Worm (Caenorhabditis elegans) whole organism, L2 larva: Measurements from ENCODE around the gene Y39H10B.3.

Experiments
- C34F6.9 ChIP-seq: fragments of 150-350 bp; optimal IDR thresholded peaks from 2 replicates; lab custom pipeline; 2014; ENCODE audit warnings: missing biosample characterization, missing genetic modification characterization
- F13H6.1 ChIP-seq: sonication (generic microtip); optimal IDR thresholded peaks from 2 replicates; lab custom pipeline; 2016; ENCODE audit warnings: missing genetic modification characterization, missing compliant biosample characterization
- R02D3.7 ChIP-seq: fragments of 150-350 bp; optimal IDR thresholded peaks from 2 replicates; lab custom pipeline; 2014; ENCODE audit warnings: missing biosample characterization, missing genetic modification characterization
- ZK546.5 ChIP-seq: sonication (generic microtip); optimal IDR thresholded peaks from 2 replicates; lab custom pipeline; 2017; ENCODE audit warnings: missing biosample characterization, missing genetic modification characterization
- alr-1 ChIP-seq: fragments of 150-350 bp; optimal IDR thresholded peaks from 2 replicates; lab custom pipeline; 2014; ENCODE audit warnings: missing biosample characterization, missing genetic modification characterization
- aly-2 ChIP-seq: fragments of 150-350 bp; optimal IDR thresholded peaks from 2 replicates; lab custom pipeline; 2014; ENCODE audit warnings: missing biosample characterization, missing genetic modification characterization
- blmp-1 ChIP-seq: sonication (generic microtip); optimal IDR thresholded peaks from 2 replicates; lab custom pipeline; 2017; ENCODE audit warnings: missing genetic modification characterization, mild to moderate bottlenecking, missing compliant biosample characterization, antibody characterized with exemption, moderate library complexity; ENCODE audit not compliant: insufficient read depth
- ceh-16 ChIP-seq: fragments of 150-350 bp; optimal IDR thresholded peaks from 2 replicates; lab custom pipeline; 2014; ENCODE audit warnings: missing biosample characterization, missing genetic modification characterization
- ceh-82 ChIP-seq: fragments of 150-350 bp; optimal IDR thresholded peaks from 2 replicates; lab custom pipeline; 2014; ENCODE audit warnings: missing biosample characterization, missing genetic modification characterization
- crh-2 ChIP-seq: sonication (generic microtip); optimal IDR thresholded peaks from 2 replicates; lab custom pipeline; 2017; ENCODE audit warnings: missing biosample characterization, missing genetic modification characterization
- dmd-4 ChIP-seq: sonication (generic microtip); optimal IDR thresholded peaks from 2 replicates; lab custom pipeline; 2017; ENCODE audit warnings: missing biosample characterization, missing genetic modification characterization
- elt-1 ChIP-seq: fragments of 150-350 bp; optimal IDR thresholded peaks from 2 replicates; lab custom pipeline; 2014; ENCODE audit warnings: missing biosample characterization, missing genetic modification characterization
- elt-3 ChIP-seq: sonication (generic microtip); optimal IDR thresholded peaks from 2 replicates; lab custom pipeline; 2017; ENCODE audit warnings: missing biosample characterization, missing genetic modification characterization
- fos-1 ChIP-seq: fragments of 150-350 bp; optimal IDR thresholded peaks from 2 replicates; lab custom pipeline; 2014; ENCODE audit warnings: missing biosample characterization, missing genetic modification characterization
- gmeb-1 ChIP-seq: fragments of 150-350 bp; optimal IDR thresholded peaks from 2 replicates; lab custom pipeline; 2014; ENCODE audit warnings: missing biosample characterization, missing genetic modification characterization
- lin-11 ChIP-seq: fragments of 150-350 bp; sonication (generic microtip); optimal IDR thresholded peaks from 2 replicates; lab custom pipeline; 2014; ENCODE audit warnings: missing biosample characterization, missing genetic modification characterization, inconsistent platforms, mixed read lengths
- lin-39 ChIP-seq: fragments of 150-350 bp; optimal IDR thresholded peaks from 2 replicates; lab custom pipeline; 2014; ENCODE audit warnings: missing biosample characterization, missing genetic modification reagents, missing genetic modification characterization
- lsy-2 ChIP-seq, 2 experiments: fragments of 150-350 bp in 1 of 2; sonication (generic microtip) in 1 of 2; optimal IDR thresholded peaks; 2 replicates each; lab custom pipeline; 2014 to 2017; ENCODE audit warnings: missing biosample characterization in 2 of 2, missing genetic modification characterization in 2 of 2
- mbf-1 ChIP-seq: sonication (generic microtip); optimal IDR thresholded peaks from 2 replicates; lab custom pipeline; 2017; ENCODE audit warnings: missing biosample characterization, missing genetic modification characterization
- mdl-1 ChIP-seq, 2 experiments: fragments of 150-350 bp in 1 of 2; sonication (generic microtip) in 1 of 2; optimal IDR thresholded peaks; 2 replicates each; lab custom pipeline; 2017; ENCODE audit warnings: missing biosample characterization in 2 of 2, missing genetic modification characterization in 2 of 2
- nhr-12 ChIP-seq: fragments of 150-350 bp; optimal IDR thresholded peaks from 2 replicates; lab custom pipeline; 2014; ENCODE audit warnings: missing biosample characterization, missing genetic modification characterization
- nhr-129 ChIP-seq: fragments of 150-350 bp; optimal IDR thresholded peaks from 2 replicates; lab custom pipeline; 2014; ENCODE audit warnings: missing biosample characterization, missing genetic modification characterization
- nhr-21 ChIP-seq: fragments of 150-350 bp; optimal IDR thresholded peaks from 2 replicates; lab custom pipeline; 2014; ENCODE audit warnings: missing biosample characterization, missing genetic modification characterization
- nhr-23 ChIP-seq: fragments of 150-350 bp; optimal IDR thresholded peaks from 2 replicates; lab custom pipeline; 2014; ENCODE audit warnings: missing biosample characterization, missing genetic modification reagents, missing genetic modification characterization
- nhr-237 ChIP-seq: fragments of 150-350 bp; optimal IDR thresholded peaks from 2 replicates; lab custom pipeline; 2014; ENCODE audit warnings: missing biosample characterization, missing genetic modification characterization
- nhr-25 ChIP-seq: fragments of 150-350 bp; sonication (generic microtip); optimal IDR thresholded peaks from 3 replicates; lab custom pipeline; 2014; ENCODE audit warnings: missing biosample characterization, missing genetic modification characterization
- nhr-6 ChIP-seq: fragments of 150-350 bp; optimal IDR thresholded peaks from 2 replicates; lab custom pipeline; 2014; ENCODE audit warnings: missing biosample characterization, missing genetic modification characterization
- nhr-77 ChIP-seq: fragments of 150-350 bp; optimal IDR thresholded peaks from 2 replicates; lab custom pipeline; 2014; ENCODE audit warnings: missing biosample characterization, missing genetic modification characterization
- peb-1 ChIP-seq: fragments of 150-350 bp; optimal IDR thresholded peaks from 2 replicates; lab custom pipeline; 2014; ENCODE audit warnings: missing biosample characterization, missing genetic modification characterization
- sem-4 ChIP-seq: fragments of 150-350 bp; optimal IDR thresholded peaks from 2 replicates; lab custom pipeline; 2014; ENCODE audit warnings: missing biosample characterization, missing genetic modification reagents, missing genetic modification characterization
- skn-1 ChIP-seq: sonication (generic microtip); optimal IDR thresholded peaks from 2 replicates; lab custom pipeline; 2017; ENCODE audit warnings: missing biosample characterization, missing genetic modification characterization
- sma-3 ChIP-seq: sonication (generic microtip); optimal IDR thresholded peaks from 2 replicates; lab custom pipeline; 2016; ENCODE audit warnings: missing genetic modification reagents, missing genetic modification characterization, missing compliant biosample characterization
- sma-9 ChIP-seq, 2 experiments: fragments of 150-350 bp in 1 of 2; sonication (generic microtip) in 1 of 2; optimal IDR thresholded peaks; 2 replicates each; lab custom pipeline; 2014 to 2016; ENCODE audit warnings: missing genetic modification characterization in 2 of 2, mild to moderate bottlenecking in 1 of 2, missing biosample characterization in 1 of 2, missing compliant biosample characterization in 1 of 2, missing genetic modification reagents in 1 of 2, moderate library complexity in 1 of 2
- snpc-4 ChIP-seq: fragments of 150-350 bp; optimal IDR thresholded peaks from 2 replicates; lab custom pipeline; 2014; ENCODE audit warnings: missing biosample characterization, missing genetic modification characterization
- unc-39 ChIP-seq: fragments of 150-350 bp; optimal IDR thresholded peaks from 2 replicates; lab custom pipeline; 2014; ENCODE audit warnings: missing biosample characterization, missing genetic modification characterization
- unc-55 ChIP-seq: fragments of 150-350 bp; sonication (generic microtip); optimal IDR thresholded peaks from 3 replicates; lab custom pipeline; 2014; ENCODE audit warnings: missing biosample characterization, missing genetic modification reagents, missing genetic modification characterization
- zag-1 ChIP-seq: fragments of 150-350 bp; optimal IDR thresholded peaks from 2 replicates; lab custom pipeline; 2014; ENCODE audit warnings: missing biosample characterization, missing genetic modification characterization
- ztf-1 ChIP-seq: fragments of 200-800 bp; sonication (Bioruptor generic); conservative IDR thresholded peaks from 2 replicates; pipeline ENCODE4 v1.3.6; 2022; ENCODE audit warnings: missing genetic modification characterization, missing compliant biosample characterization
- ztf-11 ChIP-seq: sonication (generic microtip); optimal IDR thresholded peaks from 2 replicates; lab custom pipeline; 2017; ENCODE audit warnings: missing biosample characterization, missing genetic modification characterization

Gene Y39H10B.3

ce11 chrV:3704688-3705087 lies 34.1 kb downstream of the Y39H10B.3 start, which contains the start of gene lin-40:
Gene lin-40, plus strand, starts transcription at chrV:3704988.
- TF ChIP-seq peb-1, result no peak
- no peak for TF ChIP-seq unc-39
- TF ChIP-seq nhr-6, result no peak
- TF ChIP-seq nhr-25 (tag; lab: Kevin White, UChicago), result no peak
- no peak for TF ChIP-seq aly-2 (tag; lab: Kevin White, UChicago)
- no peak for TF ChIP-seq C34F6.9 (tag; lab: Kevin White, UChicago)
- no peak for TF ChIP-seq lin-11 (tag; lab: Kevin White, UChicago)
- TF ChIP-seq elt-3 (tag; lab: Kevin White, UChicago), result no peak
- TF ChIP-seq ceh-16, result no peak
- TF ChIP-seq alr-1, result no peak
- no peak for TF ChIP-seq sem-4
- no peak for TF ChIP-seq F13H6.1 (tag; lab: Kevin White, UChicago)
- TF ChIP-seq skn-1 (tag; lab: Kevin White, UChicago), result no peak
- no peak for TF ChIP-seq blmp-1 (tag; lab: Kevin White, UChicago)
- no peak for TF ChIP-seq ztf-11 (tag; lab: Kevin White, UChicago)
- no peak for TF ChIP-seq nhr-21 (tag; lab: Kevin White, UChicago)
- no peak for TF ChIP-seq snpc-4
- no peak for TF ChIP-seq mbf-1 (tag; lab: Kevin White, UChicago)
- TF ChIP-seq nhr-77 (tag; lab: Kevin White, UChicago), result no peak

ce11 chrV:3706167-3706566 lies 35.6 kb downstream of the Y39H10B.3 start:
- TF ChIP-seq sma-9 (GFP tag; optimal IDR thresholded peaks at IDR 0.05; lab: Kevin White, UChicago), result no peak
- TF ChIP-seq sma-9 (tag; optimal IDR thresholded peaks at IDR 0.05; lab: Kevin White, UChicago), result no peak
- no peak for TF ChIP-seq mdl-1 (tag; optimal IDR thresholded peaks at IDR 0.05; lab: Kevin White, UChicago)
- TF ChIP-seq R02D3.7 (tag; lab: Kevin White, UChicago), result no peak
- no peak for TF ChIP-seq nhr-237 (tag; lab: Kevin White, UChicago)
- no peak for TF ChIP-seq crh-2 (tag; lab: Kevin White, UChicago)
- no peak for TF ChIP-seq lsy-2 (tag; optimal IDR thresholded peaks at IDR 0.05; lab: Kevin White, UChicago)
- TF ChIP-seq ZK546.5 (tag; lab: Kevin White, UChicago), result no peak
- no peak for TF ChIP-seq ceh-82 (tag; lab: Kevin White, UChicago)
- no peak for TF ChIP-seq F13H6.1 (tag; lab: Kevin White, UChicago)
- TF ChIP-seq nhr-12 (tag; lab: Kevin White, UChicago), result no peak
- no peak for TF ChIP-seq gmeb-1 (tag; lab: Kevin White, UChicago)

- TF ChIP-seq snpc-4, result no peak
- TF ChIP-seq elt-3 (tag; lab: Kevin White, UChicago), result no peak
- no peak for TF ChIP-seq ceh-82 (tag; lab: Kevin White, UChicago)
- no peak for TF ChIP-seq dmd-4 (tag; lab: Kevin White, UChicago)
- no peak for TF ChIP-seq unc-39
- TF ChIP-seq unc-55 (GFP tag; lab: Kevin White, UChicago), result no peak
- TF ChIP-seq nhr-25 (tag; lab: Kevin White, UChicago), result no peak
- TF ChIP-seq mbf-1 (tag; lab: Kevin White, UChicago), result no peak
- TF ChIP-seq gmeb-1 (tag; lab: Kevin White, UChicago), result no peak
- TF ChIP-seq lin-39 (tag; lab: Kevin White, UChicago), result no peak
- TF ChIP-seq ztf-11 (tag; lab: Kevin White, UChicago), result no peak
- no peak for TF ChIP-seq lin-11 (tag; lab: Kevin White, UChicago)
- no peak for TF ChIP-seq nhr-129 (tag; lab: Kevin White, UChicago)
- TF ChIP-seq fos-1 (tag; lab: Kevin White, UChicago), result no peak
- no peak for TF ChIP-seq R02D3.7 (tag; lab: Kevin White, UChicago)
- TF ChIP-seq zag-1 (tag; lab: Kevin White, UChicago), result no peak
- TF ChIP-seq ztf-1 (GFP tag; lab: Robert Waterston, UW), result no peak
Measured at ce11 chrV:3706893-3707292, 36.3 kb downstream of the Y39H10B.3 start.

- no peak for TF ChIP-seq elt-1 (tag; lab: Kevin White, UChicago)
- TF ChIP-seq nhr-6, result no peak
- TF ChIP-seq gmeb-1 (tag; lab: Kevin White, UChicago), result no peak
- no peak for TF ChIP-seq C34F6.9 (tag; lab: Kevin White, UChicago)
- no peak for TF ChIP-seq peb-1
- no peak for TF ChIP-seq sma-3 (GFP tag; lab: Kevin White, UChicago)
- no peak for TF ChIP-seq sma-9 (GFP tag; optimal IDR thresholded peaks at IDR 0.05; lab: Kevin White, UChicago)
- no peak for TF ChIP-seq sma-9 (tag; optimal IDR thresholded peaks at IDR 0.05; lab: Kevin White, UChicago)
- TF ChIP-seq R02D3.7 (tag; lab: Kevin White, UChicago), result no peak
- no peak for TF ChIP-seq ztf-1 (GFP tag; lab: Robert Waterston, UW)
- no peak for TF ChIP-seq crh-2 (tag; lab: Kevin White, UChicago)
- no peak for TF ChIP-seq lin-39 (tag; lab: Kevin White, UChicago)
- no peak for TF ChIP-seq F13H6.1 (tag; lab: Kevin White, UChicago)
- no peak for TF ChIP-seq nhr-23 (tag; lab: Kevin White, UChicago)
- no peak for TF ChIP-seq lsy-2 (tag; optimal IDR thresholded peaks at IDR 0.05; lab: Kevin White, UChicago)
Measured at ce11 chrV:3711544-3711943, 40.9 kb downstream of the Y39H10B.3 start.
